Fruit fly (Drosophila melanogaster): ENCODE results near the gene Rpt3R.

Rpt3R gene

DNA sequence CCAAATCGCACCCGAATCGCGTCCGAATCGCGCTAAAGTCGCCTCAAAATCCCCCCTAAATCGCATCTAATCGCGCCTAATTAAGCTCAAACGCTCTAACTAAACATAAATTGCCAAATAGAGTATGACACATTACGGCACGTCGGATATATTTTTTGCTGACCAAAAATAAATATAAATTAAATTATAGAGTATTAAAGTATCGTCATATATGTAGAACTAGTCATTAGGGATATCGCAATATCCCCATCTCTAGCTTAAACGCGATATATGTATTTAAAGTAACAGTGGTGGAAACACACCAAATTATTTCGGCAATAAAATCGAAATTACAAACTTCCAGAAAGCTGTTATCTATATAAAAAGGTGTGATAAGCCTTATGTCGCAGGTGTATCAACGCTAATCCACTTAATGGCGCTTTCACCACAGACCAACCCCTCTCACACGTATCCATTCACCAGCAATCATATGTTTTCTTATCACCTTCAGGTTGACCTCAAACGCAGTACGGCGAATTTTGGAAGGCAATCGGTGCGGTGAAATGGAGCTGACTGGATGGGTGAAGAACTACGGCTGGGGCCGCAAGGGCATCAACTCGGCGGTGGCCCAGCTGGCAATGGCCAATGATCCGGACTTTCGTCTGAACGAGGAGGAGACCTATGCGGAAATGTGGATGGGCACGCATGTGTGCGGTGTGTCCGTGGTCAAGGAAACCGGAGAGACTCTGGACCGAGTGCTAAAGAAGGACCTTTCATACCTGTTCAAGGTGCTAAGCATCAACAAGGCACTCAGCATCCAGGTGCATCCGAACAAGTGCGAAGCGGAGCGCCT lies 3.3 kb upstream of the Rpt3R start, which contains the start of gene Mpi (continued):
- TF ChIP-seq CG12219 (GFP tag; optimal IDR thresholded peaks at IDR 0.05) (peak; percentile 11), CG4707 (GFP tag; optimal IDR thresholded peaks at IDR 0.05) (peak; percentile 12), CG33557 (GFP tag; optimal IDR thresholded peaks at IDR 0.05) (no peak), Aef1 (GFP tag; IDR thresholded peaks at IDR 0.05) (no peak), gfzf (GFP tag; optimal IDR thresholded peaks at IDR 0.05) (peak; percentile 39), Bgb (GFP tag; IDR thresholded peaks at IDR 0.05; ENCODE audit: partially characterized antibody) (no peak), CG12155 (GFP tag; optimal IDR thresholded peaks at IDR 0.05) (no peak), CG6254 (GFP tag; optimal IDR thresholded peaks at IDR 0.05) (no peak), CG31365 (tag; optimal IDR thresholded peaks at IDR 0.05) (no peak), stwl (tag; optimal IDR thresholded peaks at IDR 0.05) (peak; percentile 41), fd64A (GFP tag; optimal IDR thresholded peaks at IDR 0.05) (no peak), yki (optimal IDR thresholded peaks at IDR 0.05) (no peak), zen (tag; optimal IDR thresholded peaks at IDR 0.05) (peak; percentile 78), her (GFP tag; optimal IDR thresholded peaks at IDR 0.05) (no peak), Oaz (GFP tag; IDR thresholded peaks at IDR 0.05) (no peak), ERR (GFP tag; optimal IDR thresholded peaks at IDR 0.05) (peak; percentile 97), ems (GFP tag; optimal IDR thresholded peaks at IDR 0.05) (peak; percentile 23), CG17829 (tag; optimal IDR thresholded peaks at IDR 0.05) (peak; percentile 50), Dip2 (GFP tag; IDR thresholded peaks at IDR 0.05) (no peak), CG1832 (GFP tag; optimal IDR thresholded peaks at IDR 0.05) (no peak), CG2889 (GFP tag; IDR thresholded peaks at IDR 0.05) (no peak), pb (GFP tag; optimal IDR thresholded peaks at IDR 0.05) (no peak), insv (GFP tag; optimal IDR thresholded peaks at IDR 0.05) (no peak), lola (GFP tag; optimal IDR thresholded peaks at IDR 0.05) (peak in 1 of 3 experiments; percentile 44), CG10366 (GFP tag; IDR thresholded peaks at IDR 0.05) (peak; percentile 13; the same call in 1 of the 2 replicates), lbe (GFP tag; optimal IDR thresholded peaks at IDR 0.05) (peak; percentile 51), CG14860 (GFP tag; IDR thresholded peaks at IDR 0.05; ENCODE audit: partially characterized antibody) (no peak), salm (tag; optimal IDR thresholded peaks at IDR 0.05) (peak; percentile 41), CG9727 (GFP tag; optimal IDR thresholded peaks at IDR 0.05) (peak; percentile 32), CG13624 (GFP tag; optimal IDR thresholded peaks at IDR 0.05) (peak; percentile 28), usp (GFP tag; optimal IDR thresholded peaks at IDR 0.05) (no peak), CG17802 (tag; optimal IDR thresholded peaks at IDR 0.05) (peak; percentile 18), peb (GFP tag; IDR thresholded peaks at IDR 0.05) (no peak), CG9876 (GFP tag; optimal IDR thresholded peaks at IDR 0.05) (no peak), Doc2 (GFP tag; IDR thresholded peaks at IDR 0.05) (no peak), CG12391 (tag; optimal IDR thresholded peaks at IDR 0.05) (peak; percentile 50), abd-A (tag; optimal IDR thresholded peaks at IDR 0.05) (no peak), nom (GFP tag; optimal IDR thresholded peaks at IDR 0.05) (no peak), CG4360 (GFP tag; IDR thresholded peaks at IDR 0.05) (no peak), CG3995 (GFP tag; optimal IDR thresholded peaks at IDR 0.05) (peak; percentile 82), CG10543 (GFP tag; optimal IDR thresholded peaks at IDR 0.05) (peak; percentile 25), CG2875 (GFP tag; optimal IDR thresholded peaks at IDR 0.05) (peak; percentile 14), CG34422 (GFP tag; IDR thresholded peaks at IDR 0.05) (0 out of 3 replicates have a peak, but pooled peaks have one; percentile 30), Fer1 (GFP tag; optimal IDR thresholded peaks at IDR 0.05) (peak; percentile 43), dati (GFP tag; IDR thresholded peaks at IDR 0.05) (no peak), fd102C (GFP tag; optimal IDR thresholded peaks at IDR 0.05) (no peak), psq (GFP tag; optimal IDR thresholded peaks at IDR 0.05) (no peak), CG30403 (GFP tag; optimal IDR thresholded peaks at IDR 0.05) (peak; percentile 18), dm (GFP tag; optimal IDR thresholded peaks at IDR 0.05) (no peak)
